Fruit fly (Drosophila melanogaster) whole organism, embryonic: Measurements from ENCODE around the gene CG18233.

Experiments used
- Awh ChIP-seq: fragments of 200-800 bp; sonication (Bioruptor generic); IDR thresholded peaks from 2 replicates; pipeline ENCODE4, ENCODE4 v1.3.6; 2022; ENCODE audit warnings: missing biosample characterization, missing genetic modification characterization
- CG11456 ChIP-seq: fragments of 200-800 bp; sonication (Bioruptor generic); IDR thresholded peaks from 3 replicates; pipeline ENCODE4 v1.3.6; 2022; ENCODE audit warnings: missing biosample characterization, missing genetic modification characterization
- CG11560 ChIP-seq: fragments of 200-800 bp; sonication (Bioruptor generic); IDR thresholded peaks from 3 replicates; pipeline ENCODE4 v1.3.6; 2022; ENCODE audit warnings: missing biosample characterization, missing genetic modification characterization
- CG12071 ChIP-seq: fragments of 200-800 bp; sonication (Bioruptor generic); optimal IDR thresholded peaks from 3 replicates; lab custom pipeline; 2018; ENCODE audit warnings: missing biosample characterization, mild to moderate bottlenecking, missing genetic modification characterization
- CG12104 ChIP-seq: fragments of 200-800 bp; sonication (Bioruptor generic); optimal IDR thresholded peaks from 3 replicates; lab custom pipeline; 2016; ENCODE audit warnings: missing biosample characterization, missing genetic modification characterization
- CG1233 ChIP-seq: fragments of 200-800 bp; sonication (Bioruptor generic); optimal IDR thresholded peaks from 4 replicates; lab custom pipeline; 2018; ENCODE audit warnings: missing biosample characterization, mild to moderate bottlenecking, missing genetic modification characterization
- CG12769 ChIP-seq: fragments of 200-800 bp; sonication (Bioruptor generic); optimal IDR thresholded peaks from 2 replicates; lab custom pipeline; 2019; ENCODE audit warnings: missing biosample characterization, mild to moderate bottlenecking, missing genetic modification characterization, moderate library complexity
- CG14014 ChIP-seq: fragments of 200-800 bp; sonication (Bioruptor generic); IDR thresholded peaks from 2 replicates; pipeline ENCODE4 v1.3.6; 2022; ENCODE audit warnings: missing biosample characterization, missing genetic modification characterization
- CG15696 ChIP-seq: fragments of 200-800 bp; sonication (Bioruptor generic); optimal IDR thresholded peaks from 2 replicates; lab custom pipeline; 2019; ENCODE audit warnings: missing biosample characterization, mild to moderate bottlenecking, missing genetic modification characterization, moderate library complexity
- CG17568 ChIP-seq: fragments of 200-800 bp; sonication (Bioruptor generic); optimal IDR thresholded peaks from 2 replicates; lab custom pipeline; 2018; ENCODE audit warnings: missing biosample characterization, mild to moderate bottlenecking, missing genetic modification characterization, moderate library complexity
- CG17912 ChIP-seq: fragments of 200-800 bp; sonication (Bioruptor generic); optimal IDR thresholded peaks from 2 replicates; lab custom pipeline; 2018; ENCODE audit warnings: missing biosample characterization, mild to moderate bottlenecking, missing genetic modification characterization
- CG2129 ChIP-seq: fragments of 200-800 bp; sonication (Bioruptor generic); IDR thresholded peaks from 2 replicates; pipeline ENCODE4 v1.3.6; 2022; ENCODE audit warnings: missing biosample characterization, missing genetic modification characterization; ENCODE audit not compliant: partially characterized antibody
- CG30403 ChIP-seq: fragments of 200-800 bp; sonication (Bioruptor generic); optimal IDR thresholded peaks from 3 replicates; lab custom pipeline; 2016; ENCODE audit warnings: missing biosample characterization, missing genetic modification characterization
- CG31365 ChIP-seq: fragments of 200-800 bp; sonication (Bioruptor generic); optimal IDR thresholded peaks from 2 replicates; lab custom pipeline; 2018; ENCODE audit warnings: missing biosample characterization, mild to moderate bottlenecking, missing genetic modification characterization
- CG3163 ChIP-seq: fragments of 200-800 bp; sonication (Bioruptor generic); optimal IDR thresholded peaks from 3 replicates; lab custom pipeline; 2016; ENCODE audit warnings: missing biosample characterization, missing genetic modification characterization
- CG33213 ChIP-seq: fragments of 200-800 bp; sonication (Bioruptor generic); optimal IDR thresholded peaks from 3 replicates; lab custom pipeline; 2016; ENCODE audit warnings: missing biosample characterization, missing genetic modification characterization
- CG4328 ChIP-seq: fragments of 200-800 bp; sonication (Bioruptor generic); optimal IDR thresholded peaks from 3 replicates; lab custom pipeline; 2017; ENCODE audit warnings: missing biosample characterization, missing genetic modification reagents, missing genetic modification characterization
- CG43689 ChIP-seq: fragments of 200-800 bp; sonication (Bioruptor generic); IDR thresholded peaks from 2 replicates; pipeline ENCODE4 v1.3.6; 2022; ENCODE audit warnings: missing biosample characterization, missing genetic modification characterization
- CG6175 ChIP-seq: fragments of 200-800 bp; sonication (Bioruptor generic); IDR thresholded peaks from 3 replicates; pipeline ENCODE4 v1.3.6; 2022; ENCODE audit warnings: missing biosample characterization, missing genetic modification characterization
- CG6689 ChIP-seq: fragments of 200-800 bp; sonication (Bioruptor generic); IDR thresholded peaks from 2 replicates; pipeline ENCODE4 v1.3.6; 2022; ENCODE audit warnings: missing biosample characterization, missing genetic modification characterization
- CG7839 ChIP-seq: fragments of 200-800 bp; sonication (Bioruptor generic); optimal IDR thresholded peaks from 3 replicates; lab custom pipeline; 2018; ENCODE audit warnings: missing biosample characterization, mild to moderate bottlenecking, missing genetic modification characterization, moderate library complexity
- Camta ChIP-seq: fragments of 200-800 bp; sonication (Bioruptor generic); optimal IDR thresholded peaks from 2 replicates; lab custom pipeline; 2016; ENCODE audit warnings: missing biosample characterization, missing genetic modification characterization
- CrebB ChIP-seq: fragments of 200-800 bp; sonication (Bioruptor generic); optimal IDR thresholded peaks from 3 replicates; lab custom pipeline; 2018; ENCODE audit warnings: missing biosample characterization, mild to moderate bottlenecking, missing genetic modification characterization
- Dbx ChIP-seq: fragments of 200-800 bp; sonication (Bioruptor generic); IDR thresholded peaks from 3 replicates; pipeline ENCODE4 v1.3.6; 2022; ENCODE audit warnings: missing biosample characterization, missing genetic modification characterization
- Dek ChIP-seq: fragments of 200-800 bp; sonication (Bioruptor generic); optimal IDR thresholded peaks from 3 replicates; lab custom pipeline; 2019; ENCODE audit warnings: missing biosample characterization, mild to moderate bottlenecking, missing genetic modification characterization, moderate library complexity
- Doc2 ChIP-seq: fragments of 200-800 bp; sonication (Bioruptor generic); IDR thresholded peaks from 2 replicates; pipeline ENCODE4 v1.3.6; 2022; ENCODE audit warnings: missing biosample characterization, missing genetic modification characterization
- Ets65A ChIP-seq: fragments of 200-800 bp; sonication (Bioruptor generic); peaks from one replicate; lab custom pipeline; 2016; ENCODE audit warnings: missing biosample characterization, missing genetic modification characterization
- GATAe ChIP-seq: fragments of 200-800 bp; sonication (Bioruptor generic); conservative IDR thresholded peaks from 2 replicates; pipeline ENCODE4 v1.3.6; 2022; ENCODE audit warnings: missing biosample characterization, missing genetic modification characterization
- Hand ChIP-seq: fragments of 200-800 bp; sonication (Bioruptor generic); optimal IDR thresholded peaks from 2 replicates; lab custom pipeline; 2017; ENCODE audit warnings: mild to moderate bottlenecking, missing biosample characterization, missing genetic modification reagents, missing genetic modification characterization
- Hr39 ChIP-seq: fragments of >200 bp; optimal IDR thresholded peaks from 2 replicates; lab custom pipeline; 2017
- Jarid2 ChIP-seq: fragments of 200-800 bp; sonication (Bioruptor generic); optimal IDR thresholded peaks from 3 replicates; lab custom pipeline; 2017; ENCODE audit warnings: mild to moderate bottlenecking, missing biosample characterization, missing genetic modification reagents, missing genetic modification characterization
- Kr ChIP-seq: fragments of 200-800 bp; sonication (Bioruptor generic); optimal IDR thresholded peaks from 2 replicates; lab custom pipeline; 2017; ENCODE audit warnings: missing biosample characterization, mild to moderate bottlenecking, missing genetic modification characterization
- MTF-1 ChIP-seq: fragments of 200-800 bp; sonication (Bioruptor generic); optimal IDR thresholded peaks from 2 replicates; lab custom pipeline; 2018; ENCODE audit warnings: missing biosample characterization, mild to moderate bottlenecking, missing genetic modification characterization, borderline replicate concordance
- Med ChIP-seq: fragments of 200-800 bp; sonication (Bioruptor generic); peaks from one replicate; lab custom pipeline; 2016; ENCODE audit warnings: missing biosample characterization, missing genetic modification characterization, mild to moderate bottlenecking, inconsistent platforms, moderate library complexity
- Neu2 ChIP-seq: fragments of 200-800 bp; sonication (Bioruptor generic); optimal IDR thresholded peaks from 3 replicates; lab custom pipeline; 2016; ENCODE audit warnings: missing biosample characterization, missing genetic modification characterization, borderline replicate concordance
- Sox100B ChIP-seq: fragments of 200-800 bp; sonication (Bioruptor generic); optimal IDR thresholded peaks from 3 replicates; lab custom pipeline; 2018; ENCODE audit warnings: missing biosample characterization, mild to moderate bottlenecking, missing genetic modification characterization
- Sox102F ChIP-seq: fragments of 200-800 bp; sonication (Bioruptor generic); optimal IDR thresholded peaks from 2 replicates; lab custom pipeline; 2018; ENCODE audit warnings: missing biosample characterization, mild to moderate bottlenecking, missing genetic modification characterization, moderate library complexity
- Taf1 ChIP-seq: fragments of 200-800 bp; sonication (Bioruptor generic); IDR thresholded peaks from 2 replicates; pipeline ENCODE4 v1.3.6; 2022; ENCODE audit warnings: missing biosample characterization, missing genetic modification characterization
- Tbp ChIP-seq: fragments of >200 bp; optimal IDR thresholded peaks from 2 replicates; lab custom pipeline; 2018; ENCODE audit warnings: missing biosample characterization, missing genetic modification characterization
- chinmo ChIP-seq: fragments of 200-800 bp; sonication (Bioruptor generic); IDR thresholded peaks from 4 replicates; pipeline ENCODE4 v1.3.6; 2022; ENCODE audit warnings: missing biosample characterization, missing genetic modification characterization; ENCODE audit not compliant: partially characterized antibody
- ci ChIP-seq: fragments of 200-800 bp; sonication (Bioruptor generic); IDR thresholded peaks from 3 replicates; pipeline ENCODE4 v1.3.6; 2022; ENCODE audit warnings: missing biosample characterization, missing genetic modification characterization
- crol ChIP-seq: fragments of 200-800 bp; sonication (Bioruptor generic); IDR thresholded peaks from 2 replicates; pipeline ENCODE4 v1.3.6; 2022; ENCODE audit warnings: missing biosample characterization, missing genetic modification characterization
- dimm ChIP-seq: fragments of 200-800 bp; sonication (Bioruptor generic); IDR thresholded peaks from 2 replicates; pipeline ENCODE4 v1.3.6; 2022; ENCODE audit warnings: missing biosample characterization, missing genetic modification characterization
- exex ChIP-seq: fragments of 200-800 bp; sonication (Bioruptor generic); optimal IDR thresholded peaks from 4 replicates; lab custom pipeline; 2018; ENCODE audit warnings: missing biosample characterization, mild to moderate bottlenecking, missing genetic modification characterization, moderate library complexity
- fd96Cb ChIP-seq: fragments of 200-800 bp; sonication (Bioruptor generic); optimal IDR thresholded peaks from 2 replicates; lab custom pipeline; 2018; ENCODE audit warnings: missing biosample characterization, mild to moderate bottlenecking, missing genetic modification characterization, moderate library complexity
- her ChIP-seq: fragments of 200-800 bp; sonication (Bioruptor generic); optimal IDR thresholded peaks from 2 replicates; lab custom pipeline; 2016; ENCODE audit warnings: missing biosample characterization, missing genetic modification characterization
- klu ChIP-seq: fragments of 200-800 bp; sonication (Bioruptor generic); IDR thresholded peaks from 2 replicates; pipeline ENCODE4 v1.3.6; 2022; ENCODE audit warnings: missing biosample characterization, missing genetic modification characterization
- lmd ChIP-seq: fragments of 200-800 bp; sonication (Bioruptor generic); IDR thresholded peaks from 2 replicates; pipeline ENCODE4 v1.3.6; 2022; ENCODE audit warnings: missing biosample characterization, missing genetic modification characterization
- pzg ChIP-seq: fragments of 200-800 bp; sonication (Bioruptor generic); optimal IDR thresholded peaks from 3 replicates; lab custom pipeline; 2018; ENCODE audit warnings: missing biosample characterization, mild to moderate bottlenecking, missing genetic modification characterization, moderate library complexity
- rib ChIP-seq: fragments of 200-800 bp; sonication (Bioruptor generic); IDR thresholded peaks from 2 replicates; pipeline ENCODE4 v1.3.6; 2022; ENCODE audit warnings: missing biosample characterization, missing genetic modification characterization
- so ChIP-seq: fragments of 200-800 bp; sonication (Bioruptor generic); IDR thresholded peaks from 3 replicates; pipeline ENCODE4 v1.3.6; 2022; ENCODE audit warnings: missing biosample characterization, missing genetic modification characterization
- tup ChIP-seq: fragments of 200-800 bp; sonication (Bioruptor generic); optimal IDR thresholded peaks from 2 replicates; lab custom pipeline; 2016; ENCODE audit warnings: missing biosample characterization, mild to moderate bottlenecking, missing genetic modification characterization, moderate library complexity
- vvl ChIP-seq: fragments of 200-800 bp; sonication (Bioruptor generic); IDR thresholded peaks from 2 replicates; pipeline ENCODE4 v1.3.6; 2022; ENCODE audit warnings: missing biosample characterization, missing genetic modification characterization

The CG18233 gene

dm6 chr3L:18628458-18628857, 23.2 kb downstream of the CG18233 start:
- no peak for TF ChIP-seq Sox100B
- TF ChIP-seq CG6689 (GFP tag; lab: Robert Waterston, UW), result no peak
- TF ChIP-seq Awh (GFP tag; lab: Robert Waterston, UW), result no peak
- TF ChIP-seq CG3163 (GFP tag; lab: Kevin White, UChicago), result no peak
- TF ChIP-seq Taf1 (GFP tag; lab: Robert Waterston, UW), result no peak
- TF ChIP-seq Hand, result no peak
- TF ChIP-seq CG30403 (GFP tag; lab: Kevin White, UChicago), result no peak
- TF ChIP-seq fd96Cb (tag; lab: Kevin White, UChicago), result no peak
- peak; percentile 52 for TF ChIP-seq Hr39
- peak; percentile 38 for TF ChIP-seq Med (GFP tag; lab: Kevin White, UChicago)
- no peak for TF ChIP-seq CG31365 (tag; lab: Kevin White, UChicago)
- no peak for TF ChIP-seq CG33213 (GFP tag; lab: Kevin White, UChicago)
- no peak for TF ChIP-seq Tbp (GFP tag; lab: Kevin White, UChicago)
- no peak for TF ChIP-seq CG4328
- TF ChIP-seq CG17912 (GFP tag; lab: Kevin White, UChicago), result no peak
- no peak for TF ChIP-seq CG1233 (GFP tag; lab: Kevin White, UChicago)
- TF ChIP-seq rib, result peak; percentile 65; the same call in 1 of the 2 replicates
- TF ChIP-seq Jarid2 (GFP tag; lab: Kevin White, UChicago), result no peak
- no peak for TF ChIP-seq CG14014 (GFP tag; lab: Robert Waterston, UW)
- no peak for TF ChIP-seq Dbx (GFP tag; lab: Robert Waterston, UW)
- TF ChIP-seq Kr (GFP tag; lab: Kevin White, UChicago), result no peak
- TF ChIP-seq CG7839 (tag; lab: Kevin White, UChicago), result no peak
- no peak for TF ChIP-seq so (GFP tag; lab: Robert Waterston, UW)
- no peak for TF ChIP-seq CG12071 (GFP tag; lab: Kevin White, UChicago)
- TF ChIP-seq CG6175 (GFP tag; lab: Robert Waterston, UW), result 0 out of 3 replicates have a peak, but pooled peaks have one; percentile 39
- TF ChIP-seq Sox102F (GFP tag; lab: Kevin White, UChicago), result no peak
- TF ChIP-seq GATAe (GFP tag; lab: Robert Waterston, UW), result no peak
- no peak for TF ChIP-seq pzg (GFP tag; lab: Kevin White, UChicago)
- no peak for TF ChIP-seq CG11560 (tag; lab: Robert Waterston, UW)
- TF ChIP-seq chinmo (GFP tag; lab: Robert Waterston, UW), result peak; percentile 66; the same call in 1 of the 4 replicates
- no peak for TF ChIP-seq CG43689
- TF ChIP-seq MTF-1 (GFP tag; lab: Kevin White, UChicago), result no peak
- no peak for TF ChIP-seq Camta (GFP tag; lab: Kevin White, UChicago)
- no peak for TF ChIP-seq CG11456 (GFP tag; lab: Robert Waterston, UW)
- no peak for TF ChIP-seq CG2129 (GFP tag; lab: Robert Waterston, UW)
- TF ChIP-seq vvl, result peak; percentile 82
- no peak for TF ChIP-seq lmd (GFP tag; lab: Robert Waterston, UW)
- TF ChIP-seq Neu2 (GFP tag; lab: Kevin White, UChicago), result no peak
- no peak for TF ChIP-seq klu (GFP tag; lab: Robert Waterston, UW)
- no peak for TF ChIP-seq Dek (tag; lab: Kevin White, UChicago)
- no peak for TF ChIP-seq CG17568
- no peak for TF ChIP-seq Doc2
- no peak for TF ChIP-seq CG12104 (GFP tag; lab: Kevin White, UChicago)
- no peak for TF ChIP-seq dimm (GFP tag; lab: Robert Waterston, UW)
- TF ChIP-seq ci (GFP tag; lab: Robert Waterston, UW), result no peak
- no peak for TF ChIP-seq CG15696
- no peak for TF ChIP-seq tup
- peak; percentile 10 for TF ChIP-seq exex (tag; lab: Kevin White, UChicago)
- TF ChIP-seq her (GFP tag; lab: Kevin White, UChicago), result no peak
- no peak for TF ChIP-seq Ets65A (GFP tag; lab: Kevin White, UChicago)
- no peak for TF ChIP-seq CrebB (tag; lab: Kevin White, UChicago)
- TF ChIP-seq crol (GFP tag; lab: Robert Waterston, UW), result peak; percentile 79
- peak; percentile 60 for TF ChIP-seq CG12769 (tag; lab: Kevin White, UChicago)
